Worm (Caenorhabditis elegans) whole organism, L4 larva: ENCODE data around the gene C15C7.4.
A peak's percentile ranks its signal among the peaks of the same experiment; 100 is the strongest.

ENCODE experiments used
- D1046.2 ChIP-seq: fragments of 200-800 bp; sonication (Bioruptor generic); IDR thresholded peaks from 2 replicates; pipeline ENCODE4 v1.3.6; 2022; ENCODE audit warnings: missing genetic modification characterization, missing compliant biosample characterization
- F10B5.3 ChIP-seq: sonication (generic microtip); optimal IDR thresholded peaks from 2 replicates; lab custom pipeline; 2016; ENCODE audit warnings: mild to moderate bottlenecking, missing genetic modification characterization, missing compliant biosample characterization
- F37D6.2 ChIP-seq: sonication (generic microtip); optimal IDR thresholded peaks from 2 replicates; lab custom pipeline; 2016; ENCODE audit warnings: mild to moderate bottlenecking, missing genetic modification characterization, missing compliant biosample characterization
- F49E8.2 ChIP-seq: sonication (generic microtip); optimal IDR thresholded peaks from 2 replicates; lab custom pipeline; 2016; ENCODE audit warnings: missing compliant biosample characterization, mild to moderate bottlenecking, missing genetic modification characterization, borderline replicate concordance
- R02D3.7 ChIP-seq: fragments of 150-350 bp; sonication (generic microtip); optimal IDR thresholded peaks from 3 replicates; lab custom pipeline; 2014; ENCODE audit warnings: missing biosample characterization, missing genetic modification characterization
- T20F7.1 ChIP-seq: fragments of 200-800 bp; sonication (Bioruptor generic); optimal IDR thresholded peaks from 2 replicates; lab custom pipeline; 2018; ENCODE audit warnings: mild to moderate bottlenecking, missing genetic modification characterization, missing compliant biosample characterization
- Y105C5A.15 ChIP-seq: fragments of 200-800 bp; sonication (Bioruptor generic); IDR thresholded peaks from 2 replicates; pipeline ENCODE4 v1.3.6; 2022; ENCODE audit warnings: missing genetic modification characterization, missing compliant biosample characterization
- Y75B8A.6 ChIP-seq: fragments of 200-800 bp; sonication (Bioruptor generic); IDR thresholded peaks from 2 replicates; pipeline ENCODE4 v1.3.6; 2022; ENCODE audit warnings: missing genetic modification reagents, missing genetic modification characterization, missing compliant biosample characterization
- ZK337.2 ChIP-seq: fragments of 200-800 bp; sonication (Bioruptor generic); IDR thresholded peaks from 2 replicates; pipeline ENCODE4 v1.3.6; 2022; ENCODE audit warnings: missing genetic modification reagents, missing genetic modification characterization, missing compliant biosample characterization
- aly-2 ChIP-seq: sonication (generic microtip); optimal IDR thresholded peaks from 2 replicates; lab custom pipeline; 2018; ENCODE audit warnings: missing biosample characterization, missing genetic modification characterization
- ama-1 ChIP-seq: fragments of 150-350 bp; optimal IDR thresholded peaks from 2 replicates; lab custom pipeline; 2014; ENCODE audit warnings: inconsistent platforms, mixed read lengths
- arid-1 ChIP-seq: fragments of 200-800 bp; sonication (Bioruptor generic); conservative IDR thresholded peaks from 2 replicates; pipeline ENCODE4 v1.3.6; 2022; ENCODE audit warnings: missing genetic modification reagents, missing genetic modification characterization, missing compliant biosample characterization
- attf-4 ChIP-seq: sonication (generic microtip); optimal IDR thresholded peaks from 3 replicates; lab custom pipeline; 2017; ENCODE audit warnings: missing biosample characterization, missing genetic modification characterization
- ceh-20 ChIP-seq: fragments of 200-800 bp; sonication (Bioruptor generic); IDR thresholded peaks from 2 replicates; pipeline ENCODE4 v1.3.6; 2022; ENCODE audit warnings: missing genetic modification reagents, missing genetic modification characterization, missing compliant biosample characterization
- cey-2 ChIP-seq: sonication (generic microtip); optimal IDR thresholded peaks from 3 replicates; lab custom pipeline; 2017; ENCODE audit warnings: missing genetic modification characterization, mild to moderate bottlenecking, missing compliant biosample characterization, antibody characterized with exemption, borderline replicate concordance; ENCODE audit not compliant: insufficient read depth
- ctbp-1 ChIP-seq: fragments of 200-800 bp; sonication (Bioruptor generic); IDR thresholded peaks from 2 replicates; pipeline ENCODE4 v1.3.6; 2022; ENCODE audit warnings: missing genetic modification reagents, missing genetic modification characterization, missing compliant biosample characterization
- daf-8 ChIP-seq: fragments of 200-800 bp; sonication (Bioruptor generic); IDR thresholded peaks from 2 replicates; pipeline ENCODE4 v1.3.6; 2022; ENCODE audit warnings: missing genetic modification characterization, missing compliant biosample characterization
- dmd-8 ChIP-seq: fragments of 200-800 bp; sonication (Bioruptor generic); IDR thresholded peaks from 2 replicates; pipeline ENCODE4 v1.3.6; 2022; ENCODE audit warnings: missing genetic modification characterization, missing compliant biosample characterization
- egl-27 ChIP-seq: sonication (generic microtip); optimal IDR thresholded peaks from 3 replicates; lab custom pipeline; 2017; ENCODE audit warnings: missing biosample characterization, missing genetic modification reagents, missing genetic modification characterization
- fkh-10 ChIP-seq: fragments of 150-350 bp; optimal IDR thresholded peaks from 2 replicates; lab custom pipeline; 2014; ENCODE audit warnings: missing biosample characterization, missing genetic modification reagents, missing genetic modification characterization
- gei-8 ChIP-seq: fragments of 200-800 bp; sonication (Bioruptor generic); optimal IDR thresholded peaks from 2 replicates; lab custom pipeline; 2018; ENCODE audit warnings: mild to moderate bottlenecking, missing genetic modification characterization, missing compliant biosample characterization
- hif-1 ChIP-seq, 2 experiments: sonication (generic microtip); optimal IDR thresholded peaks; 2 replicates each; lab custom pipeline; 2016 to 2017; ENCODE audit warnings: missing compliant biosample characterization in 2 of 2, missing genetic modification characterization in 2 of 2, missing genetic modification reagents in 2 of 2, missing genotype in 2 of 2, mild to moderate bottlenecking in 1 of 2
- jun-1 ChIP-seq: fragments of 150-350 bp; optimal IDR thresholded peaks from 2 replicates; lab custom pipeline; 2014; ENCODE audit warnings: missing biosample characterization, missing genetic modification reagents, missing genetic modification characterization
- lin-15B ChIP-seq: fragments of 150-350 bp; sonication (generic microtip); optimal IDR thresholded peaks from 3 replicates; lab custom pipeline; 2014; ENCODE audit warnings: missing biosample characterization, missing genetic modification characterization
- lin-29 ChIP-seq: fragments of 200-800 bp; sonication (Bioruptor generic); IDR thresholded peaks from 2 replicates; pipeline ENCODE4 v1.3.6; 2022; ENCODE audit warnings: missing genetic modification reagents, missing genetic modification characterization, missing compliant biosample characterization
- lsy-2 ChIP-seq, 2 experiments: fragments of 150-350 bp in 1 of 2; sonication (generic microtip) in 1 of 2; optimal IDR thresholded peaks; 2 replicates each; lab custom pipeline; 2014 to 2017; ENCODE audit warnings: missing biosample characterization in 2 of 2, missing genetic modification characterization in 2 of 2
- madf-5 ChIP-seq, 2 experiments: fragments of 200-800 bp; sonication (Bioruptor generic); IDR thresholded peaks; 2 replicates each; pipeline ENCODE4 v1.3.6; 2022; ENCODE audit warnings: missing compliant biosample characterization in 2 of 2, missing genetic modification characterization in 2 of 2
- mep-1 ChIP-seq: fragments of 150-350 bp; sonication (generic microtip); optimal IDR thresholded peaks from 3 replicates; lab custom pipeline; 2014; ENCODE audit warnings: missing biosample characterization, missing genetic modification characterization
- mes-2 ChIP-seq: sonication (generic microtip); optimal IDR thresholded peaks from 2 replicates; lab custom pipeline; 2016; ENCODE audit warnings: missing genotype, mild to moderate bottlenecking, missing genetic modification characterization, missing compliant biosample characterization; ENCODE audit not compliant: poor library complexity, severe bottlenecking
- mxl-3 ChIP-seq: fragments of 200-800 bp; sonication (Bioruptor generic); optimal IDR thresholded peaks from 2 replicates; lab custom pipeline; 2018; ENCODE audit warnings: mild to moderate bottlenecking, missing genetic modification characterization, missing compliant biosample characterization
- nhr-10 ChIP-seq: fragments of 150-350 bp; optimal IDR thresholded peaks from 2 replicates; lab custom pipeline; 2014; ENCODE audit warnings: missing biosample characterization, missing genetic modification characterization
- nhr-102 ChIP-seq: sonication (generic microtip); optimal IDR thresholded peaks from 2 replicates; lab custom pipeline; 2016; ENCODE audit warnings: mild to moderate bottlenecking, missing genetic modification characterization, moderate library complexity, missing compliant biosample characterization
- nhr-11 ChIP-seq: fragments of 150-350 bp; optimal IDR thresholded peaks from 2 replicates; lab custom pipeline; 2014; ENCODE audit warnings: missing biosample characterization, missing genetic modification characterization
- nhr-25 ChIP-seq: sonication (generic microtip); optimal IDR thresholded peaks from 2 replicates; lab custom pipeline; 2017; ENCODE audit warnings: missing genetic modification characterization, mild to moderate bottlenecking, missing compliant biosample characterization, antibody characterized with exemption, moderate library complexity, borderline replicate concordance; ENCODE audit not compliant: insufficient read depth
- nhr-28 ChIP-seq: fragments of 150-350 bp; optimal IDR thresholded peaks from 2 replicates; lab custom pipeline; 2014; ENCODE audit warnings: missing biosample characterization, missing genetic modification characterization
- nhr-42 ChIP-seq: fragments of 200-800 bp; sonication (Bioruptor generic); IDR thresholded peaks from 2 replicates; pipeline ENCODE4 v1.3.6; 2022; ENCODE audit warnings: missing genetic modification characterization, missing compliant biosample characterization
- nhr-6 ChIP-seq: fragments of 150-350 bp; optimal IDR thresholded peaks from 2 replicates; lab custom pipeline; 2014; ENCODE audit warnings: missing biosample characterization, missing genetic modification characterization
- nhr-76 ChIP-seq: fragments of 150-350 bp; optimal IDR thresholded peaks from 2 replicates; lab custom pipeline; 2014; ENCODE audit warnings: missing biosample characterization, missing genetic modification characterization
- nhr-77 ChIP-seq: fragments of 150-350 bp; optimal IDR thresholded peaks from 2 replicates; lab custom pipeline; 2014; ENCODE audit warnings: missing biosample characterization, missing genetic modification characterization
- pha-4 ChIP-seq, 2 experiments: fragments of 150-350 bp in 1 of 2; fragments of 200-800 bp in 1 of 2; sonication (Bioruptor generic) in 1 of 2; IDR thresholded peaks in 1 of 2; optimal IDR thresholded peaks in 1 of 2; 2 replicates each; pipeline versions ENCODE4 v1.3.6 to Lab custom; 2014 to 2022; ENCODE audit warnings: missing genetic modification characterization in 2 of 2, missing genetic modification reagents in 2 of 2, missing biosample characterization in 1 of 2, missing compliant biosample characterization in 1 of 2
- saeg-2 ChIP-seq: fragments of 200-800 bp; sonication (Bioruptor generic); IDR thresholded peaks from 2 replicates; pipeline ENCODE4 v1.3.6; 2022; ENCODE audit warnings: missing genetic modification reagents, missing genetic modification characterization, missing compliant biosample characterization
- sdz-12 ChIP-seq: fragments of 200-800 bp; sonication (Bioruptor generic); optimal IDR thresholded peaks from 2 replicates; lab custom pipeline; 2018; ENCODE audit warnings: mild to moderate bottlenecking, missing genetic modification characterization, missing compliant biosample characterization
- set-16 ChIP-seq: fragments of 200-800 bp; sonication (Bioruptor generic); IDR thresholded peaks from 2 replicates; pipeline ENCODE4 v1.3.6; 2022; ENCODE audit warnings: missing genetic modification reagents, missing genetic modification characterization, missing compliant biosample characterization
- skn-1 ChIP-seq: fragments of 150-350 bp; optimal IDR thresholded peaks from 2 replicates; lab custom pipeline; 2014; ENCODE audit warnings: missing biosample characterization, missing genetic modification characterization
- tag-97 ChIP-seq: fragments of 200-800 bp; sonication (Bioruptor generic); IDR thresholded peaks from 2 replicates; pipeline ENCODE4 v1.3.6; 2022; ENCODE audit warnings: missing genetic modification characterization, missing compliant biosample characterization
- vab-7 ChIP-seq: fragments of 200-800 bp; sonication (Bioruptor generic); IDR thresholded peaks from 2 replicates; pipeline ENCODE4 v1.3.6; 2022; ENCODE audit warnings: missing genetic modification reagents, missing genetic modification characterization, missing compliant biosample characterization
- zfp-3 ChIP-seq: fragments of 200-800 bp; sonication (Bioruptor generic); conservative IDR thresholded peaks from 2 replicates; pipeline ENCODE4 v1.3.6; 2022; ENCODE audit warnings: missing genetic modification reagents, missing genetic modification characterization, missing compliant biosample characterization
- zip-11 ChIP-seq: fragments of 200-800 bp; sonication (Bioruptor generic); IDR thresholded peaks from 2 replicates; pipeline ENCODE4 v1.3.6; 2022; ENCODE audit warnings: missing genetic modification characterization, missing compliant biosample characterization
- zip-2 ChIP-seq: fragments of 150-350 bp; optimal IDR thresholded peaks from 2 replicates; lab custom pipeline; 2014; ENCODE audit warnings: missing biosample characterization, missing genetic modification characterization

C15C7.4 gene

ce11 chrX:3114306-3115133 is 30.8 kb upstream of the C15C7.4 start, which contains the start of gene gpd-2:
gpd-2 (minus strand) TSS chrX:3114689.
- no peak for TF ChIP-seq zip-11 (GFP tag; lab: Robert Waterston, UW)
- TF ChIP-seq zfp-3 (GFP tag; lab: Robert Waterston, UW): peak; percentile 81; the same call in 1 of the 2 replicates
- no peak for TF ChIP-seq attf-4 (tag; lab: Kevin White, UChicago)
- TF ChIP-seq nhr-28 (tag; lab: Kevin White, UChicago): no peak
- no peak for TF ChIP-seq hif-1 (tag; optimal IDR thresholded peaks at IDR 0.05; lab: Kevin White, UChicago)
- TF ChIP-seq tag-97 (GFP tag; lab: Robert Waterston, UW): no peak
- TF ChIP-seq jun-1: no peak
- no peak for TF ChIP-seq nhr-42 (GFP tag; lab: Robert Waterston, UW)
- no peak for TF ChIP-seq ceh-20 (GFP tag; lab: Robert Waterston, UW)
- no peak for TF ChIP-seq ctbp-1 (GFP tag; lab: Robert Waterston, UW)
- no peak; the same call in 1 of the 2 replicates for TF ChIP-seq set-16 (GFP tag; lab: Robert Waterston, UW)
- TF ChIP-seq vab-7 (GFP tag; lab: Robert Waterston, UW): 0 out of 2 replicates have a peak, but pooled peaks have one; percentile 6
- no peak for TF ChIP-seq skn-1 (tag; lab: Kevin White, UChicago)
- no peak for TF ChIP-seq T20F7.1 (GFP tag; lab: Kevin White, UChicago)
- TF ChIP-seq fkh-10: no peak
- TF ChIP-seq nhr-76 (tag; lab: Kevin White, UChicago): no peak
- TF ChIP-seq aly-2: no peak
- TF ChIP-seq Y105C5A.15 (GFP tag; lab: Robert Waterston, UW): 0 out of 2 replicates have a peak, but pooled peaks have one; percentile 17
- 0 out of 2 replicates have a peak, but pooled peaks have one; percentile 15 for TF ChIP-seq pha-4 (GFP tag; IDR thresholded peaks at IDR 0.05; lab: Robert Waterston, UW)
- TF ChIP-seq pha-4 (tag; optimal IDR thresholded peaks at IDR 0.05; lab: Kevin White, UChicago): no peak
- TF ChIP-seq dmd-8: no peak
- TF ChIP-seq daf-8 (GFP tag; lab: Robert Waterston, UW): no peak
- 0 out of 2 replicates have a peak, but pooled peaks have one; percentile 46 for TF ChIP-seq D1046.2 (GFP tag; lab: Robert Waterston, UW)
- no peak for TF ChIP-seq arid-1 (GFP tag; lab: Robert Waterston, UW)
- TF ChIP-seq nhr-77 (tag; lab: Kevin White, UChicago): no peak
- no peak for TF ChIP-seq Y75B8A.6 (GFP tag; lab: Robert Waterston, UW)
- no peak for TF ChIP-seq gei-8
- TF ChIP-seq nhr-25 (tag; lab: Kevin White, UChicago): peak; percentile 60
- no peak for TF ChIP-seq R02D3.7 (tag; lab: Kevin White, UChicago)
- TF ChIP-seq cey-2: no peak
- no peak for TF ChIP-seq mxl-3 (GFP tag; lab: Kevin White, UChicago)
- TF ChIP-seq F10B5.3 (tag; lab: Kevin White, UChicago): no peak
- TF ChIP-seq F49E8.2: no peak
- TF ChIP-seq mes-2: peak; percentile 46
- TF ChIP-seq zip-2 (tag; lab: Kevin White, UChicago): peak; percentile 6
- peak in 1 of 2 experiments; percentile 29 for TF ChIP-seq lsy-2 (tag; optimal IDR thresholded peaks at IDR 0.05; lab: Kevin White, UChicago)
- no peak for TF ChIP-seq F37D6.2 (tag; lab: Kevin White, UChicago)
- TF ChIP-seq saeg-2 (GFP tag; lab: Robert Waterston, UW): 0 out of 2 replicates have a peak, but pooled peaks have one; percentile 24
- no peak for TF ChIP-seq nhr-10 (tag; lab: Kevin White, UChicago)
- no peak for TF ChIP-seq lin-15B (tag; lab: Kevin White, UChicago)
- TF ChIP-seq nhr-6 (tag; lab: Kevin White, UChicago): peak; percentile 41
- peak; percentile 43 for TF ChIP-seq mep-1
- no peak for TF ChIP-seq nhr-11 (tag; lab: Kevin White, UChicago)
- TF ChIP-seq nhr-102 (tag; lab: Kevin White, UChicago): no peak
- TF ChIP-seq egl-27 (tag; lab: Kevin White, UChicago): no peak
- TF ChIP-seq sdz-12 (GFP tag; lab: Kevin White, UChicago): no peak
- TF ChIP-seq ama-1 (lab: Kevin White, UChicago): no peak
- TF ChIP-seq ZK337.2 (GFP tag; lab: Robert Waterston, UW): no peak
- TF ChIP-seq lin-29 (GFP tag; lab: Robert Waterston, UW): no peak
- no peak for TF ChIP-seq madf-5 (GFP tag; IDR thresholded peaks at IDR 0.05; lab: Robert Waterston, UW)
